Worm (Caenorhabditis elegans) whole organism, young adult: Measurements from ENCODE around the gene K10H10.10.

Experiments used
- B0019.2 ChIP-seq: fragments of 200-800 bp; sonication (Bioruptor generic); conservative IDR thresholded peaks from 2 replicates; pipeline ENCODE4 v1.3.6; 2022; ENCODE audit warnings: missing genetic modification reagents, missing genetic modification characterization, missing compliant biosample characterization
- B0336.3 ChIP-seq: fragments of 200-800 bp; sonication (Bioruptor generic); IDR thresholded peaks from 2 replicates; pipeline ENCODE4 v1.3.6; 2022; ENCODE audit warnings: missing genetic modification characterization, missing compliant biosample characterization
- C17E4.6 ChIP-seq: fragments of 200-800 bp; sonication (Bioruptor generic); IDR thresholded peaks from 2 replicates; pipeline ENCODE4 v1.3.6; 2022; ENCODE audit warnings: missing genetic modification reagents, missing genetic modification characterization, missing compliant biosample characterization
- D2030.7 ChIP-seq: fragments of 200-800 bp; sonication (Bioruptor generic); IDR thresholded peaks from 2 replicates; pipeline ENCODE4 v1.3.6; 2022; ENCODE audit warnings: missing genetic modification reagents, missing genetic modification characterization, missing compliant biosample characterization
- F22D6.2 ChIP-seq: sonication (generic microtip); optimal IDR thresholded peaks from 2 replicates; lab custom pipeline; 2016; ENCODE audit warnings: mild to moderate bottlenecking, missing genetic modification characterization, missing compliant biosample characterization
- K12H6.12 ChIP-seq: fragments of 200-800 bp; sonication (Bioruptor generic); optimal IDR thresholded peaks from 2 replicates; lab custom pipeline; 2018; ENCODE audit warnings: mild to moderate bottlenecking, missing genetic modification characterization, missing compliant biosample characterization
- T07F8.4 ChIP-seq: sonication (generic microtip); optimal IDR thresholded peaks from 2 replicates; lab custom pipeline; 2016; ENCODE audit warnings: mild to moderate bottlenecking, missing genetic modification characterization, moderate library complexity, missing compliant biosample characterization
- T26A5.8 ChIP-seq: sonication (generic microtip); optimal IDR thresholded peaks from 2 replicates; lab custom pipeline; 2016; ENCODE audit warnings: missing genetic modification characterization, missing compliant biosample characterization
- Y53F4B.3 ChIP-seq: fragments of 200-800 bp; sonication (Bioruptor generic); IDR thresholded peaks from 2 replicates; pipeline ENCODE4 v1.3.6; 2022; ENCODE audit warnings: missing genetic modification reagents, missing genetic modification characterization, missing compliant biosample characterization
- athp-1 ChIP-seq: sonication (generic microtip); optimal IDR thresholded peaks from 2 replicates; lab custom pipeline; 2017; ENCODE audit warnings: mild to moderate bottlenecking, missing genetic modification characterization, missing compliant biosample characterization
- cebp-1 ChIP-seq, 2 experiments: fragments of 200-800 bp in 1 of 2; sonication (Bioruptor generic) in 1 of 2; sonication (generic microtip) in 1 of 2; IDR thresholded peaks in 1 of 2; optimal IDR thresholded peaks in 1 of 2; 2 replicates each; pipeline versions ENCODE4 v1.3.6 to Lab custom; 2017 to 2022; ENCODE audit warnings: missing compliant biosample characterization in 2 of 2, missing genetic modification characterization in 2 of 2, mild to moderate bottlenecking in 1 of 2, missing genetic modification reagents in 1 of 2, moderate library complexity in 1 of 2
- cebp-2 ChIP-seq: fragments of 200-800 bp; sonication (Bioruptor generic); IDR thresholded peaks from 2 replicates; pipeline ENCODE4 v1.3.6; 2022; ENCODE audit warnings: missing genetic modification characterization, missing compliant biosample characterization
- ceh-100 ChIP-seq: fragments of 200-800 bp; sonication (Bioruptor generic); IDR thresholded peaks from 2 replicates; pipeline ENCODE4 v1.3.6; 2022; ENCODE audit warnings: missing genetic modification reagents, missing genetic modification characterization, missing compliant biosample characterization
- ceh-40 ChIP-seq: fragments of 200-800 bp; sonication (Bioruptor generic); IDR thresholded peaks from 2 replicates; pipeline ENCODE4 v1.3.6; 2022; ENCODE audit warnings: missing genetic modification characterization, missing compliant biosample characterization
- ceh-91 ChIP-seq: fragments of 200-800 bp; sonication (Bioruptor generic); IDR thresholded peaks from 2 replicates; pipeline ENCODE4 v1.3.6; 2022; ENCODE audit warnings: missing genetic modification reagents, missing genetic modification characterization, missing compliant biosample characterization
- chd-7 ChIP-seq: sonication (generic microtip); optimal IDR thresholded peaks from 2 replicates; lab custom pipeline; 2016; ENCODE audit warnings: mild to moderate bottlenecking, missing genetic modification characterization, moderate library complexity, missing compliant biosample characterization
- die-1 ChIP-seq: sonication (generic microtip); optimal IDR thresholded peaks from 2 replicates; lab custom pipeline; 2016; ENCODE audit warnings: missing genotype, mild to moderate bottlenecking, missing genetic modification characterization, missing compliant biosample characterization
- dpff-1 ChIP-seq: sonication (generic microtip); optimal IDR thresholded peaks from 2 replicates; lab custom pipeline; 2017; ENCODE audit warnings: mild to moderate bottlenecking, missing genetic modification characterization, missing compliant biosample characterization
- dpl-1 ChIP-seq: fragments of 150-350 bp; optimal IDR thresholded peaks from 2 replicates; lab custom pipeline; 2014; ENCODE audit warnings: missing biosample characterization, missing genetic modification reagents, missing genetic modification characterization
- efl-1 ChIP-seq: fragments of 150-350 bp; optimal IDR thresholded peaks from 2 replicates; lab custom pipeline; 2014; ENCODE audit warnings: missing biosample characterization, missing genetic modification reagents, missing genetic modification characterization
- egl-18 ChIP-seq: fragments of 200-800 bp; sonication (Bioruptor generic); IDR thresholded peaks from 2 replicates; pipeline ENCODE4 v1.3.6; 2022; ENCODE audit warnings: missing genetic modification reagents, missing genetic modification characterization, missing compliant biosample characterization
- him-1 ChIP-seq: sonication (generic microtip); optimal IDR thresholded peaks from 2 replicates; lab custom pipeline; 2016; ENCODE audit warnings: missing genotype, missing genetic modification reagents, missing genetic modification characterization, missing compliant biosample characterization
- lin-26 ChIP-seq: fragments of 200-800 bp; sonication (Bioruptor generic); IDR thresholded peaks from 2 replicates; pipeline ENCODE4 v1.3.6; 2022; ENCODE audit warnings: missing genetic modification reagents, missing genetic modification characterization, missing compliant biosample characterization
- lsy-27 ChIP-seq: sonication (generic microtip); optimal IDR thresholded peaks from 2 replicates; lab custom pipeline; 2017; ENCODE audit warnings: missing genetic modification characterization, mild to moderate bottlenecking, missing compliant biosample characterization, antibody characterized with exemption, missing genotype, borderline replicate concordance; ENCODE audit not compliant: insufficient read depth
- madf-8 ChIP-seq: fragments of 200-800 bp; sonication (Bioruptor generic); conservative IDR thresholded peaks from 2 replicates; pipeline ENCODE4 v1.3.6; 2022; ENCODE audit warnings: missing genetic modification reagents, missing genetic modification characterization, missing compliant biosample characterization
- mxl-1 ChIP-seq: sonication (generic microtip); optimal IDR thresholded peaks from 2 replicates; lab custom pipeline; 2016; ENCODE audit warnings: missing genetic modification characterization, missing compliant biosample characterization
- nfya-1 ChIP-seq: sonication (generic microtip); optimal IDR thresholded peaks from 2 replicates; lab custom pipeline; 2017; ENCODE audit warnings: antibody characterized with exemption, missing compliant biosample characterization, missing genetic modification characterization, borderline replicate concordance; ENCODE audit not compliant: insufficient read depth
- nfya-2 ChIP-seq: fragments of 200-800 bp; sonication (Bioruptor generic); IDR thresholded peaks from 2 replicates; pipeline ENCODE4 v1.3.6; 2022; ENCODE audit warnings: missing genetic modification reagents, missing genetic modification characterization, missing compliant biosample characterization
- nfyb-1 ChIP-seq: fragments of 200-800 bp; sonication (Bioruptor generic); IDR thresholded peaks from 2 replicates; pipeline ENCODE4 v1.3.6; 2022; ENCODE audit warnings: missing genetic modification reagents, missing genetic modification characterization, missing compliant biosample characterization
- nhr-179 ChIP-seq: sonication (generic microtip); optimal IDR thresholded peaks from 2 replicates; lab custom pipeline; 2016; ENCODE audit warnings: mild to moderate bottlenecking, missing genetic modification characterization, missing compliant biosample characterization
- nhr-27 ChIP-seq: fragments of 200-800 bp; sonication (Bioruptor generic); optimal IDR thresholded peaks from 2 replicates; lab custom pipeline; 2018; ENCODE audit warnings: mild to moderate bottlenecking, missing genetic modification characterization, moderate library complexity, missing compliant biosample characterization
- nhr-80 ChIP-seq: sonication (generic microtip); optimal IDR thresholded peaks from 2 replicates; lab custom pipeline; 2016; ENCODE audit warnings: missing genetic modification characterization, missing compliant biosample characterization
- nhr-90 ChIP-seq: sonication (generic microtip); optimal IDR thresholded peaks from 2 replicates; lab custom pipeline; 2016; ENCODE audit warnings: missing genotype, mild to moderate bottlenecking, missing genetic modification characterization, missing compliant biosample characterization
- pha-4 ChIP-seq: fragments of 150-350 bp; sonication (generic microtip); optimal IDR thresholded peaks from 2 replicates; lab custom pipeline; 2014; ENCODE audit warnings: missing biosample characterization, missing genetic modification reagents, missing genetic modification characterization
- rpc-1 ChIP-seq, 2 experiments: fragments of 150-350 bp in 1 of 2; sonication (generic microtip) in 1 of 2; optimal IDR thresholded peaks; 2 replicates each; lab custom pipeline; 2014 to 2018; ENCODE audit warnings: missing biosample characterization in 1 of 2, missing genetic modification characterization in 1 of 2, missing genetic modification reagents in 1 of 2, missing genotype in 1 of 2
- snpc-1.1 ChIP-seq: sonication (generic microtip); optimal IDR thresholded peaks from 2 replicates; lab custom pipeline; 2017; ENCODE audit warnings: missing genetic modification characterization, mild to moderate bottlenecking, missing compliant biosample characterization, antibody characterized with exemption, moderate library complexity, missing genotype, missing genetic modification reagents; ENCODE audit not compliant: insufficient read depth
- snpc-4 ChIP-seq, 5 experiments: fragments of 150-350 bp in 1 of 5; sonication (generic microtip) in 4 of 5; optimal IDR thresholded peaks; 2 replicates each; lab custom pipeline; 2014 to 2018; ENCODE audit warnings: missing genetic modification characterization in 5 of 5, missing biosample characterization in 3 of 5, antibody characterized with exemption in 2 of 5, mild to moderate bottlenecking in 2 of 5, missing compliant biosample characterization in 2 of 5, missing genotype in 2 of 5, moderate library complexity in 2 of 5, missing genetic modification reagents in 1 of 5
- somi-1 ChIP-seq: fragments of 200-800 bp; sonication (Bioruptor generic); optimal IDR thresholded peaks from 2 replicates; lab custom pipeline; 2018; ENCODE audit warnings: mild to moderate bottlenecking, missing genetic modification characterization, missing compliant biosample characterization
- sptf-2 ChIP-seq: fragments of 200-800 bp; sonication (Bioruptor generic); optimal IDR thresholded peaks from 2 replicates; lab custom pipeline; 2018; ENCODE audit warnings: mild to moderate bottlenecking, missing genetic modification characterization, missing compliant biosample characterization
- tlf-1 ChIP-seq: fragments of 200-800 bp; sonication (Bioruptor generic); optimal IDR thresholded peaks from 2 replicates; lab custom pipeline; 2018; ENCODE audit warnings: mild to moderate bottlenecking, missing genetic modification characterization, missing compliant biosample characterization
- unc-130 ChIP-seq: sonication (generic microtip); optimal IDR thresholded peaks from 2 replicates; lab custom pipeline; 2016; ENCODE audit warnings: missing genetic modification reagents, missing genetic modification characterization, missing compliant biosample characterization
- xnd-1 ChIP-seq: sonication (generic microtip); optimal IDR thresholded peaks from 2 replicates; lab custom pipeline; 2016; ENCODE audit warnings: missing genotype, missing genetic modification reagents, missing genetic modification characterization, missing compliant biosample characterization
- ztf-28 ChIP-seq: fragments of 200-800 bp; sonication (Bioruptor generic); IDR thresholded peaks from 2 replicates; pipeline ENCODE4 v1.3.6; 2022; ENCODE audit warnings: missing genetic modification reagents, missing genetic modification characterization, missing compliant biosample characterization
- ztf-3 ChIP-seq: fragments of 200-800 bp; sonication (Bioruptor generic); optimal IDR thresholded peaks from 2 replicates; lab custom pipeline; 2018; ENCODE audit warnings: mild to moderate bottlenecking, missing genetic modification characterization, missing compliant biosample characterization

K10H10.10 gene

DNA sequence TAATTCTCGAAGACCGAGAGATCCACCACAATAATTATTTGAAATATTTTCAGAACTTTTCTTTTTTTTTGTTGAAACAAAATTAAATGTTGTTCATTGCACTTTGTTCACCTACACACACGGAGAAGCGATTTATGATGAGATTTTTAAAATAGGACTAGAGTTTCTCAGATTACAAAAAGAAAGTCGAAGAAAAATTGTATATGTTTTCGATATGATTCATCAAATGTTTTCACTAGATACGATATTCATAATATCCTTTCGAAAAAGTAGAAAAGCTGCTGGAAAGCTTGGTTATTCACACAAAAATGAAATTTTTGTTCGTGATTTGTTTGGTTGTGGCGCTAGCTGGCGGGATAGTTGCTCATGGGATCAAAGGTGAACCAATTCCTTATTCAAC lies 17.4 kb downstream of the K10H10.10 start, which contains the start of gene F57C2.4:
Gene F57C2.4, plus strand, starts transcription at position 301 of the 400 bp plus-strand sequence.
- TF ChIP-seq xnd-1 (no peak), athp-1 (tag; lab: Kevin White, UChicago) (no peak), chd-7 (tag; lab: Kevin White, UChicago) (no peak), nfya-1 (tag; lab: Kevin White, UChicago) (no peak), B0336.3 (GFP tag; lab: Robert Waterston, UW) (no peak), cebp-2 (GFP tag; lab: Robert Waterston, UW) (no peak), madf-8 (no peak)

DNA sequence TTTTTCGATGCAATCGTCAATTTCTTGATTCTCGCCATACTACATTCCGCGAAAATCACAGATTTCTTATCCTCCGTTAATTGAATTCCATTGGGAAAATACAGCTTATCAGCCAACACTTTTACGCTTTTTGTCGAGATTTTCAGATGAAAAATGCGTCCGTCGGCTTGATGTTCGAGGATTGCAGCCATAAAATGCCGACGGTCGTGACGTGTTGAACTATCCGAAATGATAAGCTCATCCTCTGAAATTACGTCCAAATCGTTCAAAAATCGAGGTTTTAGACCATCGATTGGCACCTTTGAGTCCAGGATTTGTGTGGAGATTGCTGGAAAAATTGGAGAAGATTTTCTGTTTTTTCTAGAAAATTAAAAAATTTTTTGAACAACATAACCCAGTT lies 19.5 kb downstream of the K10H10.10 start:
- TF ChIP-seq lin-26 (GFP tag; lab: Robert Waterston, UW): no peak
- no peak for TF ChIP-seq T07F8.4 (tag; lab: Kevin White, UChicago)
- no peak for TF ChIP-seq ztf-3 (GFP tag; lab: Kevin White, UChicago)
- TF ChIP-seq nhr-90 (tag; lab: Kevin White, UChicago): no peak
- no peak for TF ChIP-seq cebp-1 (GFP tag; IDR thresholded peaks at IDR 0.05; lab: Robert Waterston, UW)
- no peak for TF ChIP-seq cebp-1 (tag; optimal IDR thresholded peaks at IDR 0.05; lab: Kevin White, UChicago)
- no peak for TF ChIP-seq efl-1 (GFP tag; lab: Kevin White, UChicago)
- no peak for TF ChIP-seq nfya-2
- TF ChIP-seq Y53F4B.3 (GFP tag; lab: Robert Waterston, UW): no peak
- no peak for TF ChIP-seq ceh-100 (GFP tag; lab: Robert Waterston, UW)

DNA sequence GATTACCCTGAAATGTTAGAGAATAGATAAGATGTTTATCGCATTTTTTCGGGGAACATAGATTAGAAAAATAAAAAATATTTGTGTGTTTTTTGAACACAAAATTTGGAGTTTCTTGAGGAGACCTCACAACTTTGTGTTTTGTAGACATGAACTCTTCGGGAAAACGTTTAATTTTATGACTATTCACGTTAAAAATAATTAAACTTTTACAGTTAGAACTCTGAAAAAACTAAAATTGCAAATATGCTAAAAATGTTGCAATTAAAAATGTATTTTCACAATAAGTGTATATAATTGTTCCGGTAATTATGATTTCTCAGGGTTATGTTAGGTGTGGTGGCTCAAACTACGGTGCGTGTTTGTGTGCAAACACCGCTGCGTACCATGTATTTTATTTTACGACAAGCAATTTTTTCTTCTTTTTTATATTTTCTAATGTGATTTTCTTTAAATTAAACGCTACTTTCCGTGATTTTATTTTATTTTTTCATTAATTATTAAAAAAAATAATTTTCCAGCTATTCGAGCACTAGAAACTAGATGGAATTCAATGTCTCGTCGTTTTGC lies 20.8 kb downstream of the K10H10.10 start, which contains the start of the genes F57C2.5 and spat-1:
Gene F57C2.5, minus strand, starts transcription at position 7 of the 570 bp plus-strand sequence.
Gene spat-1, plus strand, starts transcription at position 520 of the 570 bp plus-strand sequence.
- TF ChIP-seq nhr-80 (tag; lab: Kevin White, UChicago): peak; percentile 62
- peak; percentile 2 for TF ChIP-seq dpl-1
- TF ChIP-seq unc-130 (GFP tag; lab: Kevin White, UChicago): peak; percentile 74
- no peak for TF ChIP-seq nhr-179 (tag; lab: Kevin White, UChicago)
- no peak for TF ChIP-seq rpc-1 (optimal IDR thresholded peaks at IDR 0.05; lab: Kevin White, UChicago)
- TF ChIP-seq rpc-1 (tag; optimal IDR thresholded peaks at IDR 0.05; lab: Kevin White, UChicago): no peak
- no peak for TF ChIP-seq B0019.2 (GFP tag; lab: Robert Waterston, UW)
- no peak for TF ChIP-seq sptf-2 (GFP tag; lab: Kevin White, UChicago)
- TF ChIP-seq ceh-40: no peak
- TF ChIP-seq mxl-1 (tag; lab: Kevin White, UChicago): no peak
- TF ChIP-seq die-1 (tag; lab: Kevin White, UChicago): no peak
- no peak for TF ChIP-seq tlf-1 (GFP tag; lab: Kevin White, UChicago)
- peak; percentile 45; the same call in 1 of the 2 replicates for TF ChIP-seq ztf-28
- TF ChIP-seq lsy-27 (tag; lab: Kevin White, UChicago): no peak
- TF ChIP-seq ceh-91 (GFP tag; lab: Robert Waterston, UW): peak; percentile 76
- no peak for TF ChIP-seq snpc-4 (GFP tag; optimal IDR thresholded peaks at IDR 0.05; lab: Kevin White, UChicago)
- TF ChIP-seq snpc-4 (tag; optimal IDR thresholded peaks at IDR 0.05; lab: Kevin White, UChicago): peak in 3 of 4 experiments; percentile 27 to 44 (median 40)
- TF ChIP-seq pha-4: no peak
- no peak for TF ChIP-seq snpc-1.1 (tag; lab: Kevin White, UChicago)
- peak; percentile 76 for TF ChIP-seq K12H6.12 (tag; lab: Kevin White, UChicago)
- TF ChIP-seq T26A5.8 (tag; lab: Kevin White, UChicago): no peak
- TF ChIP-seq xnd-1: no peak
- no peak for TF ChIP-seq nfyb-1
- TF ChIP-seq him-1 (tag; lab: Kevin White, UChicago): no peak
- TF ChIP-seq dpff-1 (tag; lab: Kevin White, UChicago): no peak
- TF ChIP-seq somi-1 (GFP tag; lab: Kevin White, UChicago): no peak
- TF ChIP-seq C17E4.6 (GFP tag; lab: Robert Waterston, UW): no peak
- TF ChIP-seq nfya-1 (tag; lab: Kevin White, UChicago): no peak
- no peak for TF ChIP-seq egl-18
- peak; percentile 76; the same call in 1 of the 2 replicates for TF ChIP-seq D2030.7
- TF ChIP-seq nhr-27: no peak
- TF ChIP-seq F22D6.2 (tag; lab: Kevin White, UChicago): no peak
